Worm (Caenorhabditis elegans) whole organism, L3 larva: ENCODE measurements around the gene C05B5.16.

Experiments
- ama-1 ChIP-seq: fragments of 150-350 bp; optimal IDR thresholded peaks from 2 replicates; lab custom pipeline; 2018
- ceh-82 ChIP-seq: fragments of 150-350 bp; optimal IDR thresholded peaks from 2 replicates; lab custom pipeline; 2014; ENCODE audit warnings: missing biosample characterization, missing genetic modification characterization
- ceh-9 ChIP-seq: sonication (generic microtip); optimal IDR thresholded peaks from 2 replicates; lab custom pipeline; 2018; ENCODE audit warnings: missing biosample characterization, missing genetic modification characterization
- nfya-1 ChIP-seq: sonication (generic microtip); optimal IDR thresholded peaks from 2 replicates; lab custom pipeline; 2017; ENCODE audit warnings: missing genetic modification characterization, mild to moderate bottlenecking, missing compliant biosample characterization, antibody characterized with exemption, moderate library complexity; ENCODE audit not compliant: insufficient read depth
- nhr-28 ChIP-seq: fragments of 150-350 bp; optimal IDR thresholded peaks from 2 replicates; lab custom pipeline; 2014; ENCODE audit warnings: missing biosample characterization, missing genetic modification characterization
- nhr-77 ChIP-seq: fragments of 150-350 bp; optimal IDR thresholded peaks from 2 replicates; lab custom pipeline; 2014; ENCODE audit warnings: missing biosample characterization, missing genetic modification characterization
- pha-4 ChIP-seq: fragments of 150-350 bp; optimal IDR thresholded peaks from 2 replicates; lab custom pipeline; 2014; ENCODE audit warnings: missing biosample characterization, missing genetic modification reagents, missing genetic modification characterization
- sea-2 ChIP-seq: fragments of 150-350 bp; sonication (generic microtip); optimal IDR thresholded peaks from 4 replicates; lab custom pipeline; 2014; ENCODE audit warnings: missing biosample characterization, missing genetic modification reagents, missing genetic modification characterization
- tbx-2 ChIP-seq: sonication (generic microtip); optimal IDR thresholded peaks from 2 replicates; lab custom pipeline; 2016; ENCODE audit warnings: mild to moderate bottlenecking, missing genetic modification characterization, missing compliant biosample characterization
- unc-62 ChIP-seq: fragments of 150-350 bp; sonication (generic microtip); optimal IDR thresholded peaks from 4 replicates; lab custom pipeline; 2014; ENCODE audit warnings: missing biosample characterization, missing genetic modification reagents, missing genetic modification characterization
- ztf-11 ChIP-seq: fragments of 150-350 bp; optimal IDR thresholded peaks from 2 replicates; lab custom pipeline; 2014; ENCODE audit warnings: missing biosample characterization, missing genetic modification characterization

- TF ChIP-seq unc-62 (GFP tag; lab: Kevin White, UChicago): no peak
- TF ChIP-seq nhr-77: no peak
- TF ChIP-seq tbx-2 (tag; lab: Kevin White, UChicago): no peak
- no peak for TF ChIP-seq nhr-28 (tag; lab: Kevin White, UChicago)
- TF ChIP-seq ama-1 (lab: Kevin White, UChicago): no peak
- TF ChIP-seq ceh-9 (tag; lab: Kevin White, UChicago): no peak
- no peak for TF ChIP-seq nfya-1 (tag; lab: Kevin White, UChicago)
- TF ChIP-seq ztf-11 (tag; lab: Kevin White, UChicago): no peak
- no peak for TF ChIP-seq ceh-82
- no peak for TF ChIP-seq pha-4 (tag; lab: Kevin White, UChicago)
- TF ChIP-seq sea-2 (GFP tag; lab: Kevin White, UChicago): no peak
Measured at ce11 chrIII:9984604-9985003, 27.6 kb upstream of the C05B5.16 start.
